In the genomic region with DNA sequence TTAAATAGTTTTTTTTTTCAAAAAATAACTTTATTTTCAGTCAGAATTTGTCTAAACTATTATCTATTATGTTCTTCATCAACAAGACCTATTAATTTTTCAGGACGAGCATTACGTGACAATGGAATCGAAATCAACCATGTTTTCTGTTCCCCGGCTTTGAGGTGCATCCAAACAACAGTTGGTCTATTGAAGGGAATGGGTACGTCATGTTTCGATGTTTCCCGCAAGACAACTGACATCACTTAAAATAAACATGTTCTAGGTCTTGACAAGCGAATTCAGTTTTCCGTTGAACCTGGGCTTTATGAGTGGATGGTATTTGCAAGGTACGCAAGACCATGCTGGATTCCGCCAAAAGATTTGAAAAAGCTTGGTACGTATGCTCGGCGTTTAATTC, we compare ENCODE assay signal across 5 worm cellular contexts.
TF ChIP-seq lines count a peak whose summit lies in the region.

No protein-coding gene starts in this region.

TF ChIP-seq in whole organism, L1 larva, 84 proteins besides CTCF, POLR2A, EP300 and RAD21:
- TF ChIP-seq nhr-71 (tag; optimal IDR thresholded peaks at IDR 0.05; lab: Kevin White, UChicago), result peak; percentile 12
- TF ChIP-seq rnt-1 (tag; optimal IDR thresholded peaks at IDR 0.05; lab: Kevin White, UChicago), result peak; percentile 61
- TF ChIP-seq fos-1 (tag; optimal IDR thresholded peaks at IDR 0.05; lab: Kevin White, UChicago), result no peak
- peak; percentile 51 for TF ChIP-seq lin-14 (GFP tag; optimal IDR thresholded peaks at IDR 0.05; lab: Kevin White, UChicago)

TF ChIP-seq in whole organism, L2 larva, 48 proteins besides CTCF, POLR2A, EP300 and RAD21:
- TF ChIP-seq F13H6.1 (tag; optimal IDR thresholded peaks at IDR 0.05; lab: Kevin White, UChicago) (peak; percentile 43), gmeb-1 (tag; optimal IDR thresholded peaks at IDR 0.05; lab: Kevin White, UChicago) (no peak), nhr-129 (tag; optimal IDR thresholded peaks at IDR 0.05; lab: Kevin White, UChicago) (peak; percentile 56), sma-9 (GFP tag; optimal IDR thresholded peaks at IDR 0.05; lab: Kevin White, UChicago) (peak; percentile 3), sma-9 (tag; optimal IDR thresholded peaks at IDR 0.05; lab: Kevin White, UChicago) (no peak)

TF ChIP-seq in whole organism, L4 larva, 104 proteins besides CTCF, POLR2A, EP300 and RAD21:
- TF ChIP-seq dve-1 (tag; optimal IDR thresholded peaks at IDR 0.05; lab: Kevin White, UChicago; ENCODE audit: insufficient read depth), result no peak
- TF ChIP-seq aha-1 (tag; lab: Kevin White, UChicago), result peak; percentile 14
- TF ChIP-seq hlh-11 (tag; optimal IDR thresholded peaks at IDR 0.05; lab: Kevin White, UChicago), result peak; percentile 18
- no peak for TF ChIP-seq madf-5 (GFP tag; IDR thresholded peaks at IDR 0.05; lab: Robert Waterston, UW)
- TF ChIP-seq daf-16 (GFP tag; optimal IDR thresholded peaks at IDR 0.05; lab: Kevin White, UChicago), result peak in 1 of 2 experiments; percentile 86
- TF ChIP-seq daf-16 (tag; optimal IDR thresholded peaks at IDR 0.05; lab: Kevin White, UChicago), result no peak
- TF ChIP-seq ztf-11 (tag; optimal IDR thresholded peaks at IDR 0.05; lab: Kevin White, UChicago), result no peak

TF ChIP-seq in whole organism, mixed stage, embryonic, 35 proteins besides CTCF, POLR2A, EP300 and RAD21:
- peak; percentile 76 for TF ChIP-seq hlh-1 (tag; optimal IDR thresholded peaks at IDR 0.05; lab: Kevin White, UChicago)
- no peak for TF ChIP-seq nhr-2 (tag; optimal IDR thresholded peaks at IDR 0.05; lab: Kevin White, UChicago)
- no peak for TF ChIP-seq cnd-1 (tag; optimal IDR thresholded peaks at IDR 0.05; lab: Kevin White, UChicago)
- TF ChIP-seq elt-3 (tag; optimal IDR thresholded peaks at IDR 0.05; lab: Kevin White, UChicago), result no peak
- TF ChIP-seq nhr-12 (tag; optimal IDR thresholded peaks at IDR 0.05; lab: Kevin White, UChicago), result no peak
TF ChIP-seq in whole organism, mixed stage, embryonic: peak in this region for 1.

TF ChIP-seq in whole organism, young adult, 124 proteins besides CTCF, POLR2A, EP300 and RAD21:
- TF ChIP-seq ceh-91 (GFP tag; IDR thresholded peaks at IDR 0.05; lab: Robert Waterston, UW) (no peak), cebp-2 (GFP tag; IDR thresholded peaks at IDR 0.05; lab: Robert Waterston, UW) (0 out of 2 replicates have a peak, but pooled peaks have one; percentile 42)
TF ChIP-seq in whole organism, young adult: peak in this region for 1.
